Worm (Caenorhabditis elegans) whole organism, young adult: Measurements from ENCODE around the gene B0348.1.
A peak's percentile ranks its signal among the peaks of the same experiment; 100 is the strongest.

ENCODE experiments used
- B0035.1 ChIP-seq: sonication (generic microtip); optimal IDR thresholded peaks from 2 replicates; lab custom pipeline; 2016; ENCODE audit warnings: missing genetic modification characterization, mild to moderate bottlenecking, missing compliant biosample characterization, missing genotype, missing genetic modification reagents
- B0261.1 ChIP-seq: sonication (generic microtip); optimal IDR thresholded peaks from 2 replicates; lab custom pipeline; 2016; ENCODE audit warnings: mild to moderate bottlenecking, missing genetic modification characterization, moderate library complexity, missing compliant biosample characterization
- T26A5.8 ChIP-seq: sonication (generic microtip); optimal IDR thresholded peaks from 2 replicates; lab custom pipeline; 2016; ENCODE audit warnings: missing genetic modification characterization, missing compliant biosample characterization
- cebp-2 ChIP-seq: fragments of 200-800 bp; sonication (Bioruptor generic); IDR thresholded peaks from 2 replicates; pipeline ENCODE4 v1.3.6; 2022; ENCODE audit warnings: missing genetic modification characterization, missing compliant biosample characterization
- ets-4 ChIP-seq: fragments of 200-800 bp; sonication (Bioruptor generic); optimal IDR thresholded peaks from 2 replicates; lab custom pipeline; 2018; ENCODE audit warnings: mild to moderate bottlenecking, missing genetic modification characterization, missing compliant biosample characterization
- hsf-1 ChIP-seq: fragments of 200-800 bp; sonication (Bioruptor generic); IDR thresholded peaks from 2 replicates; pipeline ENCODE4 v1.3.6; 2022; ENCODE audit warnings: missing genetic modification reagents, missing genetic modification characterization, missing compliant biosample characterization
- lsl-1 ChIP-seq: fragments of 200-800 bp; sonication (Bioruptor generic); optimal IDR thresholded peaks from 2 replicates; lab custom pipeline; 2018; ENCODE audit warnings: mild to moderate bottlenecking, missing genetic modification characterization, moderate library complexity, missing compliant biosample characterization
- snpc-4 ChIP-seq, 5 experiments: fragments of 150-350 bp in 1 of 5; sonication (generic microtip) in 4 of 5; optimal IDR thresholded peaks; 2 replicates each; lab custom pipeline; 2014 to 2018; ENCODE audit warnings: missing genetic modification characterization in 5 of 5, missing biosample characterization in 3 of 5, antibody characterized with exemption in 2 of 5, mild to moderate bottlenecking in 2 of 5, missing compliant biosample characterization in 2 of 5, missing genotype in 2 of 5, moderate library complexity in 2 of 5, missing genetic modification reagents in 1 of 5
- unc-62 ChIP-seq: fragments of 150-350 bp; optimal IDR thresholded peaks from 2 replicates; lab custom pipeline; 2014; ENCODE audit warnings: missing biosample characterization, missing genetic modification reagents, missing genetic modification characterization
- xnd-1 ChIP-seq: sonication (generic microtip); optimal IDR thresholded peaks from 2 replicates; lab custom pipeline; 2016; ENCODE audit warnings: missing genotype, missing genetic modification reagents, missing genetic modification characterization, missing compliant biosample characterization
- zim-3 ChIP-seq: sonication (generic microtip); optimal IDR thresholded peaks from 2 replicates; lab custom pipeline; 2017; ENCODE audit warnings: mild to moderate bottlenecking, missing genetic modification characterization, moderate library complexity, missing compliant biosample characterization
- ztf-18 ChIP-seq: sonication (generic microtip); optimal IDR thresholded peaks from 2 replicates; lab custom pipeline; 2016; ENCODE audit warnings: missing genotype, mild to moderate bottlenecking, missing genetic modification characterization, missing compliant biosample characterization
- ztf-22 ChIP-seq: fragments of 200-800 bp; sonication (Bioruptor generic); optimal IDR thresholded peaks from 2 replicates; lab custom pipeline; 2018; ENCODE audit warnings: mild to moderate bottlenecking, missing genetic modification characterization, moderate library complexity, missing compliant biosample characterization

DNA sequence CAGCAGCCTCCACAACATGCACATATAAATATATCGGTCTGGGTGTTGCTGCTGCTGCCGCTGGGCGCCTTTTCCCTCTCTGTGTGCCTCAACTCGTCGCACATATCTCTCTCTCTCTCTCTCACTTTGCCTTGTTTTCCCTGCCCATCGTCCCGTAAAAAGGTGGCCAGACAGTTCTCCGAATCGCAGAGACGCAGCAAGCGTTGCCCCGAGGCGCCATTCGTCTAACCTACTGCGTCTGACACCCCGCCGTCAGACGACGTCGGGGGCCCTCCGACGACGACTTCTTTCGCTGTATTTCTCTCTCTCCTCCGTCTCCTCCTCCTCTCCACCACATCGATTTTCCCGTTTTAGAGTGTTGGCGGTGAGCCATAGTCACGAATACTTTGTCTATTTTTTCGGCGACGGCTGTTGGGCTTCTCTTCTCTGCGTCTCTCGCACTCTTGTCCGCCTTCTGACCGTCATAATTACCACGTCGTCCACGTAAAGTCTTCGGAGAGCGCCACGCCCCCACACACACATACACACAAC lies 39.9 kb upstream of the B0348.1 start, which contains the start of gene B0348.10:
- TF ChIP-seq zim-3 (no peak), ets-4 (GFP tag; lab: Kevin White, UChicago) (no peak), cebp-2 (GFP tag; lab: Robert Waterston, UW) (no peak), B0035.1 (tag; lab: Kevin White, UChicago) (no peak), T26A5.8 (tag; lab: Kevin White, UChicago) (no peak), hsf-1 (GFP tag; lab: Robert Waterston, UW) (no peak), snpc-4 (GFP tag; optimal IDR thresholded peaks at IDR 0.05; lab: Kevin White, UChicago) (peak; percentile 72), snpc-4 (tag; optimal IDR thresholded peaks at IDR 0.05; lab: Kevin White, UChicago) (peak; percentile 27 to 70 (median 54)), B0261.1 (tag; lab: Kevin White, UChicago) (peak; percentile 1), ztf-18 (tag; lab: Kevin White, UChicago) (peak; percentile 33), lsl-1 (GFP tag; lab: Kevin White, UChicago) (no peak), unc-62 (GFP tag; lab: Kevin White, UChicago) (no peak), xnd-1 (no peak), ztf-22 (GFP tag; lab: Kevin White, UChicago) (no peak)
